Worm (Caenorhabditis elegans) whole organism, L1 larva: ENCODE data around the gene F54G2.1.

Experiments used
- C16A3.4 ChIP-seq: fragments of 150-350 bp; optimal IDR thresholded peaks from 2 replicates; lab custom pipeline; 2014; ENCODE audit warnings: missing biosample characterization, missing genetic modification characterization
- C34B4.2 ChIP-seq: sonication (generic microtip); optimal IDR thresholded peaks from 2 replicates; lab custom pipeline; 2017; ENCODE audit warnings: mild to moderate bottlenecking, missing genetic modification characterization, missing compliant biosample characterization
- Y116A8C.19 ChIP-seq: sonication (generic microtip); optimal IDR thresholded peaks from 2 replicates; lab custom pipeline; 2016; ENCODE audit warnings: missing compliant biosample characterization, missing genetic modification characterization, borderline replicate concordance
- aly-2 ChIP-seq: fragments of 150-350 bp; optimal IDR thresholded peaks from 2 replicates; lab custom pipeline; 2014; ENCODE audit warnings: missing biosample characterization, missing genetic modification characterization
- ceh-63 ChIP-seq: fragments of 200-800 bp; sonication (Bioruptor generic); optimal IDR thresholded peaks from 2 replicates; lab custom pipeline; 2018; ENCODE audit warnings: mild to moderate bottlenecking, missing genetic modification characterization, missing compliant biosample characterization
- ceh-82 ChIP-seq, 3 experiments: fragments of 150-350 bp in 1 of 3; sonication (generic microtip) in 2 of 3; optimal IDR thresholded peaks; 2 replicates each; lab custom pipeline; 2014 to 2017; ENCODE audit warnings: missing biosample characterization in 3 of 3, missing genetic modification characterization in 3 of 3
- ceh-90 ChIP-seq: sonication (generic microtip); optimal IDR thresholded peaks from 2 replicates; lab custom pipeline; 2016; ENCODE audit warnings: missing genetic modification characterization, missing compliant biosample characterization
- ces-1 ChIP-seq: fragments of 150-350 bp; optimal IDR thresholded peaks from 2 replicates; lab custom pipeline; 2014; ENCODE audit warnings: missing biosample characterization, missing genetic modification reagents, missing genetic modification characterization
- dpl-1 ChIP-seq, 3 experiments: fragments of 150-350 bp in 2 of 3; sonication (generic microtip) in 1 of 3; optimal IDR thresholded peaks; 2 replicates each; lab custom pipeline; 2014 to 2017; ENCODE audit warnings: missing biosample characterization in 3 of 3, missing genetic modification characterization in 3 of 3, missing genetic modification reagents in 3 of 3
- dsc-1 ChIP-seq: sonication (generic microtip); optimal IDR thresholded peaks from 2 replicates; lab custom pipeline; 2016; ENCODE audit warnings: mild to moderate bottlenecking, missing genetic modification characterization, missing compliant biosample characterization
- efl-1 ChIP-seq, 4 experiments: fragments of 150-350 bp; optimal IDR thresholded peaks in 3 of 4; peaks in 1 of 4; 1 replicate in 1 of 4; 2 replicates in 3 of 4; lab custom pipeline; 2014; ENCODE audit warnings: missing biosample characterization in 2 of 4, missing genetic modification characterization in 2 of 4, missing genetic modification reagents in 2 of 4
- egl-27 ChIP-seq, 2 experiments: fragments of 150-350 bp in 1 of 2; sonication (generic microtip); optimal IDR thresholded peaks; 3 replicates each; lab custom pipeline; 2017 to 2018; ENCODE audit warnings: missing biosample characterization in 2 of 2, missing genetic modification characterization in 2 of 2, missing genetic modification reagents in 2 of 2
- elt-2 ChIP-seq: sonication (generic microtip); optimal IDR thresholded peaks from 2 replicates; lab custom pipeline; 2016; ENCODE audit warnings: missing genetic modification characterization, mild to moderate bottlenecking, inconsistent platforms, missing compliant biosample characterization, missing genetic modification reagents
- elt-3 ChIP-seq, 6 experiments: fragments of 150-350 bp in 1 of 6; sonication (generic microtip); optimal IDR thresholded peaks; 2 replicates each; lab custom pipeline; 2017 to 2018; ENCODE audit warnings: missing biosample characterization in 6 of 6, missing genetic modification characterization in 6 of 6, inconsistent platforms in 1 of 6
- ets-5 ChIP-seq: fragments of 200-800 bp; sonication (Bioruptor generic); IDR thresholded peaks from 2 replicates; pipeline ENCODE4 v1.3.6; 2022; ENCODE audit warnings: missing genetic modification characterization, missing compliant biosample characterization
- fkh-4 ChIP-seq: sonication (generic microtip); optimal IDR thresholded peaks from 2 replicates; lab custom pipeline; 2016; ENCODE audit warnings: missing compliant biosample characterization, missing genetic modification characterization, borderline replicate concordance
- fkh-8 ChIP-seq: sonication (generic microtip); optimal IDR thresholded peaks from 2 replicates; lab custom pipeline; 2016; ENCODE audit warnings: mild to moderate bottlenecking, missing genetic modification characterization, missing compliant biosample characterization
- fos-1 ChIP-seq: fragments of 150-350 bp; optimal IDR thresholded peaks from 2 replicates; lab custom pipeline; 2014; ENCODE audit warnings: missing biosample characterization, missing genetic modification characterization
- hlh-17 ChIP-seq: fragments of 200-800 bp; sonication (Bioruptor generic); optimal IDR thresholded peaks from 2 replicates; lab custom pipeline; 2018; ENCODE audit warnings: missing genetic modification characterization, mild to moderate bottlenecking, missing compliant biosample characterization, moderate library complexity, borderline replicate concordance
- hlh-4 ChIP-seq: sonication (generic microtip); optimal IDR thresholded peaks from 2 replicates; lab custom pipeline; 2016; ENCODE audit warnings: mild to moderate bottlenecking, missing genetic modification characterization, missing compliant biosample characterization
- hpl-2 ChIP-seq: fragments of 150-350 bp; optimal IDR thresholded peaks from 2 replicates; lab custom pipeline; 2014; ENCODE audit warnings: missing biosample characterization, missing genetic modification reagents, missing genetic modification characterization
- irx-1 ChIP-seq: sonication (generic microtip); optimal IDR thresholded peaks from 2 replicates; lab custom pipeline; 2016; ENCODE audit warnings: missing genetic modification characterization, missing compliant biosample characterization
- isw-1 ChIP-seq: fragments of 200-800 bp; sonication (Bioruptor generic); IDR thresholded peaks from 2 replicates; pipeline ENCODE4 v1.3.6; 2022; ENCODE audit warnings: missing genetic modification characterization, missing compliant biosample characterization
- lsy-2 ChIP-seq, 2 experiments: fragments of 150-350 bp; optimal IDR thresholded peaks; 2 replicates each; lab custom pipeline; 2014; ENCODE audit warnings: missing biosample characterization in 2 of 2, missing genetic modification characterization in 2 of 2
- mab-9 ChIP-seq: fragments of 200-800 bp; sonication (Bioruptor generic); IDR thresholded peaks from 2 replicates; pipeline ENCODE4 v1.3.6; 2022; ENCODE audit warnings: missing genetic modification reagents, missing genetic modification characterization, missing compliant biosample characterization
- mdl-1 ChIP-seq, 2 experiments: fragments of 150-350 bp; optimal IDR thresholded peaks; 2 replicates each; lab custom pipeline; 2014 to 2017; ENCODE audit warnings: missing biosample characterization in 2 of 2, missing genetic modification characterization in 2 of 2, inconsistent platforms in 1 of 2
- nhr-237 ChIP-seq: fragments of 150-350 bp; optimal IDR thresholded peaks from 2 replicates; lab custom pipeline; 2014; ENCODE audit warnings: missing biosample characterization, missing genetic modification characterization
- nhr-28 ChIP-seq: fragments of 150-350 bp; optimal IDR thresholded peaks from 2 replicates; lab custom pipeline; 2014; ENCODE audit warnings: missing biosample characterization, missing genetic modification characterization
- nhr-47 ChIP-seq: sonication (generic microtip); optimal IDR thresholded peaks from 2 replicates; lab custom pipeline; 2016; ENCODE audit warnings: mild to moderate bottlenecking, missing genetic modification characterization, moderate library complexity, missing compliant biosample characterization
- nhr-84 ChIP-seq: sonication (generic microtip); optimal IDR thresholded peaks from 2 replicates; lab custom pipeline; 2017; ENCODE audit warnings: missing biosample characterization, missing genetic modification characterization
- nhr-85 ChIP-seq: sonication (generic microtip); peaks from one replicate; lab custom pipeline; 2016; ENCODE audit warnings: missing genetic modification characterization, inconsistent platforms, missing compliant biosample characterization
- snpc-4 ChIP-seq: fragments of 150-350 bp; optimal IDR thresholded peaks from 2 replicates; lab custom pipeline; 2014; ENCODE audit warnings: missing biosample characterization, missing genetic modification characterization
- snu-23 ChIP-seq: sonication (generic microtip); optimal IDR thresholded peaks from 2 replicates; lab custom pipeline; 2016; ENCODE audit warnings: missing genetic modification characterization, missing compliant biosample characterization
- sox-4 ChIP-seq: sonication (generic microtip); optimal IDR thresholded peaks from 2 replicates; lab custom pipeline; 2016; ENCODE audit warnings: missing genetic modification characterization, missing compliant biosample characterization
- sptf-1 ChIP-seq: fragments of 150-350 bp; optimal IDR thresholded peaks from 2 replicates; lab custom pipeline; 2014; ENCODE audit warnings: missing biosample characterization, missing genetic modification characterization
- swsn-7 ChIP-seq: sonication (generic microtip); optimal IDR thresholded peaks from 2 replicates; lab custom pipeline; 2016; ENCODE audit warnings: missing genetic modification characterization, missing compliant biosample characterization
- unc-130 ChIP-seq: fragments of 150-350 bp; optimal IDR thresholded peaks from 2 replicates; lab custom pipeline; 2017; ENCODE audit warnings: missing biosample characterization, missing genetic modification characterization, inconsistent platforms
- unc-30 ChIP-seq: sonication (generic microtip); optimal IDR thresholded peaks from 2 replicates; lab custom pipeline; 2017; ENCODE audit warnings: missing biosample characterization, missing genetic modification characterization
- unc-98 ChIP-seq: fragments of 200-800 bp; sonication (Bioruptor generic); IDR thresholded peaks from 2 replicates; pipeline ENCODE4 v1.3.6; 2022; ENCODE audit warnings: missing genetic modification characterization, missing compliant biosample characterization
- vab-15 ChIP-seq: sonication (generic microtip); optimal IDR thresholded peaks from 2 replicates; lab custom pipeline; 2017; ENCODE audit warnings: missing genotype, mild to moderate bottlenecking, missing genetic modification characterization, missing compliant biosample characterization
- xbp-1 ChIP-seq: sonication (generic microtip); optimal IDR thresholded peaks from 2 replicates; lab custom pipeline; 2016; ENCODE audit warnings: missing genetic modification characterization, missing compliant biosample characterization
- zag-1 ChIP-seq: fragments of 150-350 bp; optimal IDR thresholded peaks from 2 replicates; lab custom pipeline; 2014; ENCODE audit warnings: missing biosample characterization, missing genetic modification characterization
- ztf-11 ChIP-seq, 2 experiments: sonication (generic microtip); optimal IDR thresholded peaks; 2 replicates each; lab custom pipeline; 2016 to 2017; ENCODE audit warnings: missing genetic modification characterization in 2 of 2, missing biosample characterization in 1 of 2, missing compliant biosample characterization in 1 of 2
- ztf-4 ChIP-seq: fragments of 150-350 bp; optimal IDR thresholded peaks from 2 replicates; lab custom pipeline; 2014; ENCODE audit warnings: missing biosample characterization, missing genetic modification characterization

Gene F54G2.1

ce11 chrX:2590777-2591176, 73.4 kb downstream of the F54G2.1 start (continued):
- TF ChIP-seq aly-2 (tag; lab: Kevin White, UChicago) (no peak), dsc-1 (tag; lab: Kevin White, UChicago) (no peak), ztf-4 (tag; lab: Kevin White, UChicago) (peak; percentile 3), snpc-4 (tag; lab: Kevin White, UChicago) (no peak), sox-4 (tag; lab: Kevin White, UChicago) (no peak), nhr-237 (tag; lab: Kevin White, UChicago) (no peak), unc-130 (peak; percentile 23), hlh-4 (no peak), unc-30 (tag; lab: Kevin White, UChicago) (no peak), snu-23 (GFP tag; lab: Kevin White, UChicago) (peak; percentile 41), C16A3.4 (tag; lab: Kevin White, UChicago) (peak; percentile 5), nhr-28 (no peak), mab-9 (GFP tag; lab: Robert Waterston, UW) (no peak), Y116A8C.19 (no peak), fkh-4 (tag; lab: Kevin White, UChicago) (no peak), zag-1 (tag; lab: Kevin White, UChicago) (no peak), fkh-8 (tag; lab: Kevin White, UChicago) (no peak), fos-1 (no peak), hlh-17 (no peak), sptf-1 (tag; lab: Kevin White, UChicago) (no peak), ceh-63 (GFP tag; lab: Kevin White, UChicago) (no peak), efl-1 (optimal IDR thresholded peaks at IDR 0.05; lab: Kevin White, UChicago) (no peak), efl-1 (GFP tag; optimal IDR thresholded peaks at IDR 0.05 in 1 of 2; lab: Kevin White, UChicago) (no peak), elt-2 (tag; lab: Kevin White, UChicago) (no peak), ceh-90 (no peak), lsy-2 (tag; optimal IDR thresholded peaks at IDR 0.05; lab: Kevin White, UChicago) (peak in 1 of 2 experiments; percentile 34), nhr-47 (tag; lab: Kevin White, UChicago) (no peak), swsn-7 (tag; lab: Kevin White, UChicago) (no peak), unc-98 (no peak), dpl-1 (GFP tag; optimal IDR thresholded peaks at IDR 0.05; lab: Kevin White, UChicago) (no peak), elt-3 (tag; optimal IDR thresholded peaks at IDR 0.05; lab: Kevin White, UChicago) (peak in 1 of 6 experiments; percentile 76), hpl-2 (no peak), nhr-84 (tag; lab: Kevin White, UChicago) (no peak), mdl-1 (tag; optimal IDR thresholded peaks at IDR 0.05; lab: Kevin White, UChicago) (peak in 1 of 2 experiments; percentile 39), xbp-1 (tag; lab: Kevin White, UChicago) (no peak), nhr-85 (tag; lab: Kevin White, UChicago) (peak; percentile 83), isw-1 (no peak), egl-27 (tag; optimal IDR thresholded peaks at IDR 0.05; lab: Kevin White, UChicago) (no peak), vab-15 (tag; lab: Kevin White, UChicago) (peak; percentile 43), ets-5 (GFP tag; lab: Robert Waterston, UW) (no peak), ces-1 (GFP tag; lab: Kevin White, UChicago) (no peak), ceh-82 (tag; optimal IDR thresholded peaks at IDR 0.05; lab: Kevin White, UChicago) (no peak), C34B4.2 (tag; lab: Kevin White, UChicago) (no peak), irx-1 (tag; lab: Kevin White, UChicago) (no peak), ztf-11 (tag; optimal IDR thresholded peaks at IDR 0.05; lab: Kevin White, UChicago) (no peak)
